Fruit fly (Drosophila melanogaster) whole organism: Measurements from ENCODE around the gene Rpn10.

Experiments
- CG8478 ChIP-seq: fragments of >200 bp; optimal IDR thresholded peaks from 2 replicates; lab custom pipeline; 2018; ENCODE audit warnings: inconsistent platforms
- Dll ChIP-seq: fragments of >200 bp; optimal IDR thresholded peaks from 2 replicates; lab custom pipeline; 2017
- EcR ChIP-seq, 2 experiments: fragments of >200 bp; optimal IDR thresholded peaks; 2 replicates each; lab custom pipeline; 2017; ENCODE audit warnings: missing biosample characterization in 2 of 2, missing genetic modification characterization in 2 of 2, missing genetic modification reagents in 2 of 2
- pan ChIP-seq: fragments of >200 bp; optimal IDR thresholded peaks from 2 replicates; lab custom pipeline; 2017
- psq ChIP-seq: fragments of >200 bp; optimal IDR thresholded peaks from 2 replicates; lab custom pipeline; 2017
- usp ChIP-seq: fragments of >200 bp; optimal IDR thresholded peaks from 2 replicates; lab custom pipeline; 2017; ENCODE audit warnings: missing biosample characterization, missing genetic modification characterization, mixed read lengths

Rpn10 gene

dm6 chr3L:21515823-21516715 lies 20.7 kb upstream of the Rpn10 start, which contains the start of the genes SAK and Cdk12:
Gene SAK (minus strand): TSS chr3L:21515887.
Gene Cdk12 (plus strand): TSS chr3L:21516306.
- no peak for TF ChIP-seq pan (lab: Kevin White, UChicago)
- TF ChIP-seq CG8478 (lab: Kevin White, UChicago), result no peak
- TF ChIP-seq Dll, result no peak
- no peak for TF ChIP-seq usp (GFP tag; lab: Kevin White, UChicago)
- no peak for TF ChIP-seq psq (lab: Kevin White, UChicago)
- TF ChIP-seq EcR (GFP tag; optimal IDR thresholded peaks at IDR 0.05; lab: Kevin White, UChicago), result no peak

- TF ChIP-seq pan (lab: Kevin White, UChicago), result no peak
- TF ChIP-seq CG8478 (lab: Kevin White, UChicago), result no peak
- no peak for TF ChIP-seq usp (GFP tag; lab: Kevin White, UChicago)
- TF ChIP-seq Dll, result no peak
- TF ChIP-seq EcR (GFP tag; optimal IDR thresholded peaks at IDR 0.05; lab: Kevin White, UChicago), result no peak
- no peak for TF ChIP-seq psq (lab: Kevin White, UChicago)
Observed at dm6 chr3L:21516716-21517266, 20.0 kb upstream of the Rpn10 start.

dm6 chr3L:21518345-21518744 lies 18.5 kb upstream of the Rpn10 start:
- TF ChIP-seq usp (GFP tag; lab: Kevin White, UChicago), result no peak
- TF ChIP-seq pan (lab: Kevin White, UChicago), result no peak
- no peak for TF ChIP-seq Dll
- TF ChIP-seq CG8478 (lab: Kevin White, UChicago), result no peak
- no peak for TF ChIP-seq EcR (GFP tag; optimal IDR thresholded peaks at IDR 0.05; lab: Kevin White, UChicago)
- TF ChIP-seq psq (lab: Kevin White, UChicago), result no peak

dm6 chr3L:21523059-21523836 lies 13.6 kb upstream of the Rpn10 start, which contains the start of gene CG7611:
Gene CG7611 (plus strand): TSS chr3L:21523186.
- TF ChIP-seq Dll (no peak), EcR (GFP tag; optimal IDR thresholded peaks at IDR 0.05; lab: Kevin White, UChicago) (no peak), pan (lab: Kevin White, UChicago) (no peak), psq (lab: Kevin White, UChicago) (no peak), usp (GFP tag; lab: Kevin White, UChicago) (no peak)

dm6 chr3L:21524071-21524889 lies 12.5 kb upstream of the Rpn10 start:
- TF ChIP-seq CG8478 (lab: Kevin White, UChicago) (no peak), Dll (no peak), EcR (GFP tag; optimal IDR thresholded peaks at IDR 0.05; lab: Kevin White, UChicago) (no peak), usp (GFP tag; lab: Kevin White, UChicago) (no peak), pan (lab: Kevin White, UChicago) (no peak), psq (lab: Kevin White, UChicago) (no peak)

dm6 chr3L:21529108-21529507 lies 7.7 kb upstream of the Rpn10 start, which contains the start of gene Arv1:
Gene Arv1 (minus strand): TSS chr3L:21529333.
- TF ChIP-seq Dll (no peak), pan (lab: Kevin White, UChicago) (no peak), usp (GFP tag; lab: Kevin White, UChicago) (no peak), EcR (GFP tag; optimal IDR thresholded peaks at IDR 0.05; lab: Kevin White, UChicago) (no peak), CG8478 (lab: Kevin White, UChicago) (no peak), psq (lab: Kevin White, UChicago) (no peak)

- TF ChIP-seq Dll (no peak), pan (lab: Kevin White, UChicago) (no peak), EcR (GFP tag; optimal IDR thresholded peaks at IDR 0.05; lab: Kevin White, UChicago) (no peak), psq (lab: Kevin White, UChicago) (no peak), CG8478 (lab: Kevin White, UChicago) (no peak)
Observed at dm6 chr3L:21533270-21533948, 3.4 kb upstream of the Rpn10 start, which contains the start of gene Mkrn1. Gene Mkrn1 (minus strand): TSS chr3L:21533713.

- TF ChIP-seq EcR (GFP tag; optimal IDR thresholded peaks at IDR 0.05; lab: Kevin White, UChicago) (no peak), psq (lab: Kevin White, UChicago) (no peak), pan (lab: Kevin White, UChicago) (no peak), CG8478 (lab: Kevin White, UChicago) (no peak), Dll (no peak), usp (GFP tag; lab: Kevin White, UChicago) (no peak)
Observed at dm6 chr3L:21534360-21534759, 2.4 kb upstream of the Rpn10 start, which contains the start of gene ppk5. Gene ppk5 (plus strand): TSS chr3L:21534660.

- TF ChIP-seq usp (GFP tag; lab: Kevin White, UChicago), result no peak
Observed at dm6 chr3L:21538893-21539244, 2.1 kb downstream of the Rpn10 start.
